Worm (Caenorhabditis elegans) whole organism, young adult: ENCODE measurements around the gene C28H8.8.
A peak's percentile ranks its signal among the peaks of the same experiment; 100 is the strongest.

Experiments
- D2030.7 ChIP-seq: fragments of 200-800 bp; sonication (Bioruptor generic); IDR thresholded peaks from 2 replicates; pipeline ENCODE4 v1.3.6; 2022; ENCODE audit warnings: missing genetic modification reagents, missing genetic modification characterization, missing compliant biosample characterization
- F10E7.11 ChIP-seq: sonication (generic microtip); optimal IDR thresholded peaks from 2 replicates; lab custom pipeline; 2017; ENCODE audit warnings: mild to moderate bottlenecking, missing genetic modification characterization, moderate library complexity, missing compliant biosample characterization
- F37B4.10 ChIP-seq: fragments of 200-800 bp; sonication (Bioruptor generic); IDR thresholded peaks from 2 replicates; pipeline ENCODE4 v1.3.6; 2022; ENCODE audit warnings: missing genetic modification characterization, missing compliant biosample characterization
- F52B5.7 ChIP-seq: sonication (generic microtip); optimal IDR thresholded peaks from 2 replicates; lab custom pipeline; 2016; ENCODE audit warnings: mild to moderate bottlenecking, missing genetic modification characterization, missing compliant biosample characterization
- F57C9.4 ChIP-seq: sonication (generic microtip); optimal IDR thresholded peaks from 2 replicates; lab custom pipeline; 2017; ENCODE audit warnings: mild to moderate bottlenecking, missing genetic modification characterization, missing compliant biosample characterization
- ZK185.1 ChIP-seq: sonication (generic microtip); optimal IDR thresholded peaks from 2 replicates; lab custom pipeline; 2016; ENCODE audit warnings: mild to moderate bottlenecking, missing genetic modification characterization, missing compliant biosample characterization; ENCODE audit not compliant: poor library complexity, severe bottlenecking
- ama-1 ChIP-seq, 3 experiments: fragments of 150-350 bp in 1 of 3; sonication (generic microtip) in 2 of 3; optimal IDR thresholded peaks; 2 replicates each; lab custom pipeline; 2014 to 2018; ENCODE audit warnings: missing biosample characterization in 2 of 3, missing genetic modification characterization in 2 of 3, missing genetic modification reagents in 2 of 3
- attf-3 ChIP-seq: fragments of 200-800 bp; sonication (Bioruptor generic); conservative IDR thresholded peaks from 2 replicates; pipeline ENCODE4 v1.3.6; 2022; ENCODE audit warnings: missing genetic modification reagents, missing genetic modification characterization, missing compliant biosample characterization
- ccch-3 ChIP-seq: fragments of 200-800 bp; sonication (Bioruptor generic); optimal IDR thresholded peaks from 2 replicates; lab custom pipeline; 2018; ENCODE audit warnings: mild to moderate bottlenecking, missing genetic modification characterization, missing compliant biosample characterization
- cebp-1 ChIP-seq, 2 experiments: fragments of 200-800 bp in 1 of 2; sonication (Bioruptor generic) in 1 of 2; sonication (generic microtip) in 1 of 2; IDR thresholded peaks in 1 of 2; optimal IDR thresholded peaks in 1 of 2; 2 replicates each; pipeline versions ENCODE4 v1.3.6 to Lab custom; 2017 to 2022; ENCODE audit warnings: missing compliant biosample characterization in 2 of 2, missing genetic modification characterization in 2 of 2, mild to moderate bottlenecking in 1 of 2, missing genetic modification reagents in 1 of 2, moderate library complexity in 1 of 2
- ceh-91 ChIP-seq: fragments of 200-800 bp; sonication (Bioruptor generic); IDR thresholded peaks from 2 replicates; pipeline ENCODE4 v1.3.6; 2022; ENCODE audit warnings: missing genetic modification reagents, missing genetic modification characterization, missing compliant biosample characterization
- dpff-1 ChIP-seq: sonication (generic microtip); optimal IDR thresholded peaks from 2 replicates; lab custom pipeline; 2017; ENCODE audit warnings: mild to moderate bottlenecking, missing genetic modification characterization, missing compliant biosample characterization
- efl-1 ChIP-seq: fragments of 150-350 bp; optimal IDR thresholded peaks from 2 replicates; lab custom pipeline; 2014; ENCODE audit warnings: missing biosample characterization, missing genetic modification reagents, missing genetic modification characterization
- gei-17 ChIP-seq: fragments of 200-800 bp; sonication (Bioruptor generic); optimal IDR thresholded peaks from 2 replicates; lab custom pipeline; 2018; ENCODE audit warnings: mild to moderate bottlenecking, missing genetic modification characterization, missing compliant biosample characterization
- hmg-1.2 ChIP-seq: fragments of 200-800 bp; sonication (Bioruptor generic); IDR thresholded peaks from 2 replicates; pipeline ENCODE4 v1.3.6; 2022; ENCODE audit warnings: missing genetic modification reagents, missing genetic modification characterization, missing compliant biosample characterization
- hrde-1 ChIP-seq: sonication (generic microtip); optimal IDR thresholded peaks from 2 replicates; lab custom pipeline; 2016; ENCODE audit warnings: missing genetic modification characterization, mild to moderate bottlenecking, missing compliant biosample characterization, moderate library complexity, missing genotype, missing genetic modification reagents, borderline replicate concordance
- hsf-1 ChIP-seq: fragments of 200-800 bp; sonication (Bioruptor generic); IDR thresholded peaks from 2 replicates; pipeline ENCODE4 v1.3.6; 2022; ENCODE audit warnings: missing genetic modification reagents, missing genetic modification characterization, missing compliant biosample characterization
- let-607 ChIP-seq, 2 experiments: fragments of 200-800 bp in 1 of 2; sonication (Bioruptor generic) in 1 of 2; sonication (generic microtip) in 1 of 2; optimal IDR thresholded peaks; 2 replicates each; lab custom pipeline; 2016 to 2018; ENCODE audit warnings: mild to moderate bottlenecking in 2 of 2, missing compliant biosample characterization in 2 of 2, missing genetic modification characterization in 2 of 2, moderate library complexity in 2 of 2, missing genotype in 1 of 2
- lin-26 ChIP-seq: fragments of 200-800 bp; sonication (Bioruptor generic); IDR thresholded peaks from 2 replicates; pipeline ENCODE4 v1.3.6; 2022; ENCODE audit warnings: missing genetic modification reagents, missing genetic modification characterization, missing compliant biosample characterization
- lin-35 ChIP-seq, 3 experiments: fragments of 150-350 bp in 2 of 3; sonication (generic microtip) in 1 of 3; optimal IDR thresholded peaks; 2 replicates each; lab custom pipeline; 2014 to 2018; ENCODE audit warnings: missing biosample characterization in 3 of 3, missing genetic modification characterization in 3 of 3, missing genetic modification reagents in 3 of 3
- lin-40 ChIP-seq: sonication (generic microtip); optimal IDR thresholded peaks from 2 replicates; lab custom pipeline; 2016; ENCODE audit warnings: missing genetic modification characterization, mild to moderate bottlenecking, missing compliant biosample characterization, missing genotype, missing genetic modification reagents
- lin-54 ChIP-seq: fragments of 200-800 bp; sonication (Bioruptor generic); optimal IDR thresholded peaks from 2 replicates; lab custom pipeline; 2018; ENCODE audit warnings: mild to moderate bottlenecking, missing genetic modification characterization, missing compliant biosample characterization
- lsl-1 ChIP-seq: fragments of 200-800 bp; sonication (Bioruptor generic); optimal IDR thresholded peaks from 2 replicates; lab custom pipeline; 2018; ENCODE audit warnings: mild to moderate bottlenecking, missing genetic modification characterization, moderate library complexity, missing compliant biosample characterization
- madf-6 ChIP-seq: fragments of 200-800 bp; sonication (Bioruptor generic); IDR thresholded peaks from 2 replicates; pipeline ENCODE4 v1.3.6; 2022; ENCODE audit warnings: missing genetic modification reagents, missing genetic modification characterization, missing compliant biosample characterization
- mcd-1 ChIP-seq: fragments of 200-800 bp; sonication (Bioruptor generic); IDR thresholded peaks from 2 replicates; pipeline ENCODE4 v1.3.6; 2022; ENCODE audit warnings: missing genetic modification reagents, missing genetic modification characterization, missing compliant biosample characterization
- mel-28 ChIP-seq: sonication (generic microtip); optimal IDR thresholded peaks from 2 replicates; lab custom pipeline; 2016; ENCODE audit warnings: borderline replicate concordance, mild to moderate bottlenecking, missing genetic modification characterization, missing compliant biosample characterization
- mxl-1 ChIP-seq: sonication (generic microtip); optimal IDR thresholded peaks from 2 replicates; lab custom pipeline; 2016; ENCODE audit warnings: missing genetic modification characterization, missing compliant biosample characterization
- nfyb-1 ChIP-seq: fragments of 200-800 bp; sonication (Bioruptor generic); IDR thresholded peaks from 2 replicates; pipeline ENCODE4 v1.3.6; 2022; ENCODE audit warnings: missing genetic modification reagents, missing genetic modification characterization, missing compliant biosample characterization
- nhr-80 ChIP-seq: sonication (generic microtip); optimal IDR thresholded peaks from 2 replicates; lab custom pipeline; 2016; ENCODE audit warnings: missing genetic modification characterization, missing compliant biosample characterization
- pbrm-1 ChIP-seq: fragments of 200-800 bp; sonication (Bioruptor generic); IDR thresholded peaks from 2 replicates; pipeline ENCODE4 v1.3.6; 2022; ENCODE audit warnings: missing genetic modification reagents, missing genetic modification characterization, missing compliant biosample characterization
- snpc-1.1 ChIP-seq: sonication (generic microtip); optimal IDR thresholded peaks from 2 replicates; lab custom pipeline; 2017; ENCODE audit warnings: missing genetic modification characterization, mild to moderate bottlenecking, missing compliant biosample characterization, antibody characterized with exemption, moderate library complexity, missing genotype, missing genetic modification reagents; ENCODE audit not compliant: insufficient read depth
- snpc-3.4 ChIP-seq: sonication (generic microtip); optimal IDR thresholded peaks from 2 replicates; lab custom pipeline; 2017; ENCODE audit warnings: missing genetic modification characterization, mild to moderate bottlenecking, missing compliant biosample characterization, antibody characterized with exemption, moderate library complexity, missing genotype, missing genetic modification reagents
- tbx-9 ChIP-seq: sonication (generic microtip); optimal IDR thresholded peaks from 2 replicates; lab custom pipeline; 2016; ENCODE audit warnings: borderline replicate concordance, missing genetic modification characterization, inconsistent platforms, missing compliant biosample characterization
- ztf-26 ChIP-seq: sonication (generic microtip); optimal IDR thresholded peaks from 2 replicates; lab custom pipeline; 2017; ENCODE audit warnings: missing genetic modification characterization, missing compliant biosample characterization
- ztf-3 ChIP-seq: fragments of 200-800 bp; sonication (Bioruptor generic); optimal IDR thresholded peaks from 2 replicates; lab custom pipeline; 2018; ENCODE audit warnings: mild to moderate bottlenecking, missing genetic modification characterization, missing compliant biosample characterization
- ztf-6 ChIP-seq: fragments of 200-800 bp; sonication (Bioruptor generic); IDR thresholded peaks from 2 replicates; pipeline ENCODE4 v1.3.6; 2022; ENCODE audit warnings: missing genetic modification reagents, missing genetic modification characterization, missing compliant biosample characterization

The C28H8.8 gene

DNA sequence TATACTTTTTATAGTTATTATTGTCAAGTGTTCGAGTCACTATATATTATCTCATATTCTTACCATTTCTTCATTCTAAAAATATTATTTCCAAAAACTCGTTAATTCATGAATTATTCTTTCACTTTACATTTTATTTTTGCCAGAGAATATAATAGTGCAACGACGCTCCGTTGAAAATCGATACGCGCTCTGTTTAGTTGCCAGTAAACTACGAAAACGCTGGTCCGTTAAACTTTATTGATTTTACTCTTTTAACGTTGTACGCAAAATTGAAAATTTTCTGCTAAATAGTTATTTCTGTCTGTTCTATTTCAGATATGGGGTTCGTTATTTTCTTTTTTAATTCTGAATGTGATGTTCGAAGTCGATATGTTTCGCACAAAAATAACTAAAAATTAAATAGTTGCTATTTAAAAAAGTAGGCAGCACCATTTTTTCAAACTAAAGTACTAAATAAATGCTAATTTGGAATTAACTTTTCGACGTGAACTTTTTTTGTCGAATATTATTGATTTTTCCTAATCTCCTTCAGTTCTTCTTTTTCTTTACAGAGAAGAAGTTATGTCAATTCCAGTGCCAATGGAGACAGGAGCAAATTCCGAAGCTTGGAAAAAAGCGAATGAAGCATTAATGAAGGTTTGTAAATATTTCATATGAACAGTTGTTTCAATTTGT is 9.1 kb downstream of the C28H8.8 start, which contains the start of gene hpo-10:
Gene hpo-10 (plus strand): TSS at position 199 of the 678 bp plus-strand sequence.
- peak; percentile 83 for TF ChIP-seq attf-3 (GFP tag; lab: Robert Waterston, UW)
- peak; percentile 21; the same call in 1 of the 2 replicates for TF ChIP-seq mcd-1 (GFP tag; lab: Robert Waterston, UW)
- TF ChIP-seq let-607 (tag; optimal IDR thresholded peaks at IDR 0.05; lab: Kevin White, UChicago), result peak in 1 of 2 experiments; percentile 5
- TF ChIP-seq dpff-1 (tag; lab: Kevin White, UChicago), result peak; percentile 31
- TF ChIP-seq lin-40 (tag; lab: Kevin White, UChicago), result peak; percentile 3
- TF ChIP-seq lin-35 (GFP tag; optimal IDR thresholded peaks at IDR 0.05; lab: Kevin White, UChicago), result peak in 1 of 3 experiments; percentile 15
- TF ChIP-seq madf-6 (GFP tag; lab: Robert Waterston, UW), result peak; percentile 36; the same call in 1 of the 2 replicates
- TF ChIP-seq F37B4.10 (GFP tag; lab: Robert Waterston, UW), result no peak
- TF ChIP-seq hsf-1, result 0 out of 2 replicates have a peak, but pooled peaks have one; percentile 38
- TF ChIP-seq lin-54 (GFP tag; lab: Kevin White, UChicago), result no peak

DNA sequence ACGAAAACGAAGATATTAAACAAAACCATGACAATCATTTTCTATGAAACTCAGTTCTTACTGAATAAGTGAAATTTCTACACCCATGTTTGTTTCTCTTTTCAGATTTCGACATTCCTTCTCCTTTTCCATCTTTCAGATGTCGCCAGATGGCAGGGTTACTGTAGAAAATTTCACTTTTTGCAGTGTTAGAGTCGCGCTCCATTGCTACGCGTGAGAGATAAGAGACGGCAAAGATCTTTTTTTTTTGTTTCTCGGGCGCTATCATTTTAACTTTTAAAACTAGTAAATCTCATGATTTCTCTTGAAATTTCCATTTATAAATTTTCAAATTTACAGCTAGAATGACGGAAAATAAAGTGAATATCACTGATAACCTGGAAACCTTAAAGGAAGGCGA is 10.4 kb downstream of the C28H8.8 start, which contains the start of the genes mig-21 and F01F1.2:
Gene mig-21 (minus strand): TSS at position 166 of the 400 bp plus-strand sequence.
Gene F01F1.2 (plus strand): TSS at position 340 of the 400 bp plus-strand sequence.
- no peak for TF ChIP-seq cebp-1 (GFP tag; IDR thresholded peaks at IDR 0.05; lab: Robert Waterston, UW)
- TF ChIP-seq cebp-1 (tag; optimal IDR thresholded peaks at IDR 0.05; lab: Kevin White, UChicago), result peak; percentile 29
- peak; percentile 25 for TF ChIP-seq lsl-1
- peak; percentile 88; the same call in 1 of the 2 replicates for TF ChIP-seq hmg-1.2 (GFP tag; lab: Robert Waterston, UW)
- no peak for TF ChIP-seq snpc-1.1
- TF ChIP-seq pbrm-1, result no peak

DNA sequence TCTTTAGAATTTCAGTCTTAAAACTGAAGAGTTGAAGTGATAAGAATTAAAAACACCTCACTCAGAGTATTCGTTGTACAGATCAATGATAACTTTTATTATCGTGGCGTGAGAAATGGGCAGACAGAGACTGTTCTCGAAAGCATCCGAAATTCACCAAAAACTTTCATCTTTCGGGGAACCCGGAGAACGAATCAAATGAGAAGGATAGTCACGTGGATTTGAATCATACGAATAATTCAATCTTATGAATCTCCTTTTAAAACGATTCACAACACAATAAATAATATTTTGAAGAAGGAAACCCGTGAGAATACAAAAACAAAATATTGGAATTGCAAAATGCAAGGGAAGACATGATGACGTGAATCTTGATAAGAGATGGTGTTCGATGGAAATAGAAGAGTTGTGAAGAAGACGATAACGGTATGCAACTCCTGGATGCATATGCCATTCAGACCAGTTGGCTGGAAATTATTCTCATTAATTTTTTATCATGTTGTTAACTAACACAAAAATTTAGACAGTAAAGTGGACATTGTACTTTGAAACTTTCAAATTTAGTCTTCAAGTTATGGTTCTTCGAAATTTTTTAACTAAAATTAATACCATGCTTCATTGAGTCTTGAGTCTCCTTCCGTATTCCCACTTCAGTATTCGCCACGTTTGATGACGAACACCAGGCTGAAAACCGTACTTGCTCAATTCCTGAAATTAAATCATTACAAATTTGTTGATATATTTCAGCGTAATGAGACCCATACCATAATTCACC is 11.5 kb downstream of the C28H8.8 start:
- TF ChIP-seq lin-54 (GFP tag; lab: Kevin White, UChicago), result peak; percentile 4
- peak; percentile 29 for TF ChIP-seq nhr-80 (tag; lab: Kevin White, UChicago)
- TF ChIP-seq hrde-1 (tag; lab: Kevin White, UChicago), result no peak
- TF ChIP-seq hsf-1, result 0 out of 2 replicates have a peak, but pooled peaks have one; percentile 20
- peak; percentile 2 for TF ChIP-seq ztf-26 (tag; lab: Kevin White, UChicago)
- TF ChIP-seq cebp-1 (GFP tag; IDR thresholded peaks at IDR 0.05; lab: Robert Waterston, UW), result no peak
- TF ChIP-seq cebp-1 (tag; optimal IDR thresholded peaks at IDR 0.05; lab: Kevin White, UChicago), result peak; percentile 8
- no peak for TF ChIP-seq nfyb-1 (GFP tag; lab: Robert Waterston, UW)
- no peak for TF ChIP-seq ceh-91 (GFP tag; lab: Robert Waterston, UW)
- peak in 1 of 2 experiments; percentile 27 for TF ChIP-seq let-607 (tag; optimal IDR thresholded peaks at IDR 0.05; lab: Kevin White, UChicago)
- TF ChIP-seq hmg-1.2 (GFP tag; lab: Robert Waterston, UW), result 0 out of 2 replicates have a peak, but pooled peaks have one; percentile 7
- TF ChIP-seq ama-1 (optimal IDR thresholded peaks at IDR 0.05; lab: Kevin White, UChicago), result peak; percentile 43
- TF ChIP-seq ama-1 (GFP tag; optimal IDR thresholded peaks at IDR 0.05; lab: Kevin White, UChicago), result no peak

DNA sequence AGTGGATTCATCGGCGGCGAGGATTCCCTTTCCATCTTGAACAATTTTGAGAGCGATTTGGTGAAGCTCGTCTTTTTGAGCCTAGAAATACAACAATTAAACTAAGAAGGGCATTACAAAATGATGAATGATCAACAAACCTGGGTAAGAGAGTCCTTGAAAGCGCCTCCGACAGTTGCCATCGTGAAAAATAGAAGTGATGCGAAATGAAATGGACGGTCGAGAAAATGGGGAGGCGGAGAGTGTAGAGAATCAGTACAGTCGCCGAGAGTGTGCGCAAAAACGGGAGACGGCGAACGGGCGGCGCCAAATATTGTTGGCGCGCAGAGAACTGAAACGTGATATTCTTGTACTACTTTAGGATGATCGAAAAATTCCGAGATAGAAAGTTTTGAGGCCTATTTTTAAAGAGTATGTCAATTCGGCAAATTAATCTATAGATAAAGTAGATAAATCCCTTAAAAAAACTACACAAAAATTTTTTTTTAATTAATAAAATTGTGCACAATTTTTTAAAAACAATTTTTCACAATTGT is 12.4 kb downstream of the C28H8.8 start, which contains the start of gene aldo-2:
Gene aldo-2 (minus strand): TSS at position 486 of the 536 bp plus-strand sequence.
- TF ChIP-seq F52B5.7 (tag; lab: Kevin White, UChicago) (no peak), gei-17 (no peak), lin-54 (GFP tag; lab: Kevin White, UChicago) (peak; percentile 72), snpc-3.4 (tag; lab: Kevin White, UChicago) (peak; percentile 83), efl-1 (peak; percentile 97), F57C9.4 (tag; lab: Kevin White, UChicago) (no peak), mel-28 (tag; lab: Kevin White, UChicago) (no peak), lin-40 (tag; lab: Kevin White, UChicago) (no peak), tbx-9 (tag; lab: Kevin White, UChicago) (no peak), mxl-1 (no peak), lin-26 (GFP tag; lab: Robert Waterston, UW) (peak; percentile 67; the same call in 1 of the 2 replicates), ccch-3 (GFP tag; lab: Kevin White, UChicago) (no peak), D2030.7 (GFP tag; lab: Robert Waterston, UW) (peak; percentile 93), ztf-6 (GFP tag; lab: Robert Waterston, UW) (0 out of 2 replicates have a peak, but pooled peaks have one; percentile 22), nfyb-1 (GFP tag; lab: Robert Waterston, UW) (0 out of 2 replicates have a peak, but pooled peaks have one; percentile 64), ztf-3 (GFP tag; lab: Kevin White, UChicago) (no peak), ZK185.1 (peak; percentile 40), F10E7.11 (tag; lab: Kevin White, UChicago) (no peak)
